Worm (Caenorhabditis elegans): ENCODE data around the gene Y38H6C.13.

Y38H6C.13 gene

DNA sequence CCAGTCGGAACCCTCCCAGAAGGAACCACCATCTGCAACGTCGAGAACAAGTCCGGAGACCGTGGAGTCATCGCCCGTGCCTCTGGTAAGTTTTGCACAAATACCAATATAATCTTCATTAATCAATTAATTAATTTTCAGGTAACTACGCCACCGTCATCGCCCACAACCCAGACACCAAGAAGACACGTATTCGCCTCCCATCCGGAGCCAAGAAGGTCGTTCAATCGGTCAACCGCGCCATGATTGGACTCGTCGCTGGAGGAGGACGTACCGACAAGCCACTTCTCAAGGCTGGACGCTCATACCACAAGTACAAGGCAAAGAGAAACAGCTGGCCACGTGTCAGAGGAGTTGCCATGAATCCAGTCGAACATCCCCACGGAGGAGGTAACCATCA is 47.4 kb upstream of the Y38H6C.13 start:
- peak; percentile 82; the same call in 1 of the 2 replicates for TF ChIP-seq F44E2.7 (GFP tag; IDR thresholded peaks at IDR 0.05)

DNA sequence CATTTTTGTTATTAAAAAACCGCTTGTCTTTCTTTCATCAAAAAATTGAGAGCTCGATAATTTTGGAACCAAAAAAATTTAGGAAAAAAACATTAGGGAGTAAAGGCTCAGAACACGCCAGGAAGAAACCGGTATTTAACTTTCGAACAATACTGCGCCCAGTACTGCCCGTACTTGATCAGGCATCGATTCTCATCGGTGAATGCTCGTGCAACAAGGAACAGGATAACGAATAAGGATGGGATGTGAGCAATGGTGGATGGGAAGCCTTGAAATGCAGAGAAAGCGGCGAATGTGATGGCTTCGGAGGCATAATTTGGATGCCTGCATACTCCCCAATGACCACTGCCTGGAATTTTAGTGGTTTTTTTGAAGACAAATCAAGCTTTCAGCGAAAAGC is 46.8 kb upstream of the Y38H6C.13 start:
- TF ChIP-seq nhr-111 (GFP tag; optimal IDR thresholded peaks at IDR 0.05) (no peak), zfp-3 (GFP tag; conservative IDR thresholded peaks at IDR 0.05) (no peak), ZK546.5 (tag; optimal IDR thresholded peaks at IDR 0.05) (no peak), Y105C5A.15 (GFP tag; IDR thresholded peaks at IDR 0.05) (0 out of 2 replicates have a peak, but pooled peaks have one; percentile 49), nhr-102 (tag; optimal IDR thresholded peaks at IDR 0.05) (no peak), lin-38 (GFP tag; IDR thresholded peaks at IDR 0.05) (0 out of 2 replicates have a peak, but pooled peaks have one; percentile 21), nhr-28 (tag; optimal IDR thresholded peaks at IDR 0.05) (no peak), jun-1 (tag; optimal IDR thresholded peaks at IDR 0.05) (no peak), F49E8.2 (tag; optimal IDR thresholded peaks at IDR 0.05; ENCODE audit: borderline replicate concordance) (no peak), snpc-4 (tag; optimal IDR thresholded peaks at IDR 0.05) (no peak), nhr-237 (tag; optimal IDR thresholded peaks at IDR 0.05) (no peak), tra-1 (GFP tag; IDR thresholded peaks at IDR 0.05) (0 out of 2 replicates have a peak, but pooled peaks have one; percentile 6), egl-43 (GFP tag; IDR thresholded peaks at IDR 0.05) (0 out of 2 replicates have a peak, but pooled peaks have one; percentile 17), F44E2.7 (GFP tag; IDR thresholded peaks at IDR 0.05) (0 out of 2 replicates have a peak, but pooled peaks have one; percentile 74), lir-3 (tag; optimal IDR thresholded peaks at IDR 0.05) (no peak), hif-1 (tag; optimal IDR thresholded peaks at IDR 0.05) (no peak), snpc-1.2 (GFP tag; IDR thresholded peaks at IDR 0.05) (peak; percentile 67), dve-1 (tag; optimal IDR thresholded peaks at IDR 0.05; ENCODE audit: insufficient read depth) (no peak), spr-3 (GFP tag; optimal IDR thresholded peaks at IDR 0.05) (no peak), zip-11 (GFP tag; IDR thresholded peaks at IDR 0.05) (no peak)

- TF ChIP-seq F49E8.2 (tag; optimal IDR thresholded peaks at IDR 0.05; ENCODE audit: borderline replicate concordance) (no peak), mdt-29 (GFP tag; IDR thresholded peaks at IDR 0.05) (no peak), ceh-32 (tag; optimal IDR thresholded peaks at IDR 0.05; ENCODE audit: poor library complexity) (no peak), nhr-76 (tag; optimal IDR thresholded peaks at IDR 0.05) (no peak), jun-1 (tag; optimal IDR thresholded peaks at IDR 0.05) (no peak)
These were observed 42.3 kb upstream of the Y38H6C.13 start, which contains the start of gene dhcr-7 for ce11 chrV:20485285-20485684. dhcr-7 (minus strand) TSS chrV:20485385.

DNA sequence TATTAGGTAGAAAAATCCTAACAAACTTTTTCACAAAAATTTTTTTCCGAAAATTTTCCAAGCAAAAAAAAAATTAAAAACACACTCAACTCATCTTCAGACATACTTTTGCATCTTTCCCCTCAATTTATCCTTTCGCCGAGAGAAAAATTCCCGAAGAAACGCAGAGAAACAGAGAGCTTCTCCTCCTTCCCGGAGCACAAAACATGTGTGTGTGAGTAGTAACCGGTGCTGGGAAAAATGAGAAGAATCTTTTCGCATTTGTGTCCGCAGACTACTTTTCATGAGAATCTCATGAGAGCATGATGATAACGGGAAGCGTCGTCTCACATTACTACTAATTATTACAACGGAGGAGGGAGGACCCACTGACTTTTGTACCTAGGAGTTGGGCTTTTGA is 41.0 kb upstream of the Y38H6C.13 start:
- TF ChIP-seq mdt-29 (GFP tag; IDR thresholded peaks at IDR 0.05) = no peak
- TF ChIP-seq ZK337.2 (GFP tag; IDR thresholded peaks at IDR 0.05) = no peak
- TF ChIP-seq ceh-28 (tag; optimal IDR thresholded peaks at IDR 0.05) = no peak
- peak; percentile 2 for TF ChIP-seq hlh-30 (tag; optimal IDR thresholded peaks at IDR 0.05; ENCODE audit: insufficient read depth)
- TF ChIP-seq lsy-2 (tag; optimal IDR thresholded peaks at IDR 0.05) = peak in 1 of 2 experiments; percentile 12

DNA sequence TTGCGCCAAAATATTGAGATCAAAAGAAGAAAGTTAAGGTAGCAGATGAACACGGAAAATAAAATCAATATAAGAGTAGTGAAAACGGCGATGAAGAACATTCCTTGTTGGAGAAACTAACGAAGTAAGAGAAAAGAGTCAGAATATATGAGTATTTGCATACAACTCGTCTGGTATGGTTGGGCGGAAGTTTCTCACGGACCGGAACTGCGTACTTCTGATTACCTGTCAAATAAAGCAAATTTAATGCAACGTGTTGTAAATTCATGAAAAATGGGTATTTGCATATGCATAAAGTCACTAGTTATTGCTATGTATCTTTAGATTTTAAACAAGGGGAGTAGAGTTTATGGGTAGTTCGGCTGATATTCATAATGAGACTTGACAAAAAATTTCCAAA is 38.5 kb upstream of the Y38H6C.13 start, which contains the start of gene srbc-78:
Gene srbc-78, minus strand, starts transcription at position 101 of the 400 bp plus-strand sequence.
- TF ChIP-seq unc-62 (GFP tag; optimal IDR thresholded peaks at IDR 0.05 in 1 of 2) = peak in 1 of 2 experiments; percentile 77
- TF ChIP-seq unc-62 (tag; optimal IDR thresholded peaks at IDR 0.05) = no peak
- no peak for TF ChIP-seq F44E2.7 (GFP tag; IDR thresholded peaks at IDR 0.05)
- no peak for TF ChIP-seq ceh-44 (GFP tag; IDR thresholded peaks at IDR 0.05)
- no peak for TF ChIP-seq ceh-28 (tag; optimal IDR thresholded peaks at IDR 0.05)
- TF ChIP-seq jun-1 (tag; optimal IDR thresholded peaks at IDR 0.05) = no peak
- no peak for TF ChIP-seq T26A8.4 (GFP tag; IDR thresholded peaks at IDR 0.05)
- no peak for TF ChIP-seq lin-13 (GFP tag; optimal IDR thresholded peaks at IDR 0.05)

Measured in whole organism, L4 larva.